Fruit fly (Drosophila melanogaster) whole organism, wandering third instar larva: ENCODE measurements around the gene CG12768.

Source experiments
- N ChIP-seq: fragments of >200 bp; optimal IDR thresholded peaks from 2 replicates; lab custom pipeline; 2018; ENCODE audit warnings: missing biosample characterization, missing external identifiers, missing genetic modification characterization
- OdsH ChIP-seq: fragments of 200-800 bp; sonication (Bioruptor generic); optimal IDR thresholded peaks from 2 replicates; lab custom pipeline; 2016; ENCODE audit warnings: missing biosample characterization, mild to moderate bottlenecking, missing genetic modification characterization
- dsf ChIP-seq: sonication (Bioruptor generic); optimal IDR thresholded peaks from 2 replicates; lab custom pipeline; 2016; ENCODE audit warnings: missing biosample characterization, missing genetic modification characterization, borderline replicate concordance
- foxo ChIP-seq, 2 experiments: fragments of 200-800 bp; sonication (Bioruptor generic); optimal IDR thresholded peaks; 2 replicates in 1 of 2; 3 replicates in 1 of 2; lab custom pipeline; 2016 to 2017; ENCODE audit warnings: missing biosample characterization in 2 of 2, missing genetic modification characterization in 2 of 2

- TF ChIP-seq N (GFP tag; lab: Kevin White, UChicago) (no peak), dsf (GFP tag; lab: Kevin White, UChicago) (no peak), foxo (GFP tag; optimal IDR thresholded peaks at IDR 0.05; lab: Kevin White, UChicago) (no peak), OdsH (GFP tag; lab: Kevin White, UChicago) (no peak)
These were observed 34.2 kb downstream of the CG12768 start for dm6 chr3L:22944493-22944892.
